Fruit fly (Drosophila melanogaster) whole organism, pupa: ENCODE data around the gene Myo10A.

Source experiments
- CG10348 ChIP-seq: fragments of 200-800 bp; sonication (Bioruptor generic); IDR thresholded peaks from 2 replicates; pipeline ENCODE4 v1.3.6; 2022; ENCODE audit warnings: missing biosample characterization, missing genetic modification characterization
- CG12605 ChIP-seq: fragments of 200-800 bp; sonication (Bioruptor generic); IDR thresholded peaks from 2 replicates; pipeline ENCODE4 v1.3.6; 2022; ENCODE audit warnings: missing biosample characterization, missing genetic modification characterization
- CG13204 ChIP-seq: fragments of 200-800 bp; sonication (Bioruptor generic); optimal IDR thresholded peaks from 2 replicates; lab custom pipeline; 2018; ENCODE audit warnings: missing biosample characterization, mild to moderate bottlenecking, missing genetic modification characterization, moderate library complexity
- CG14655 ChIP-seq: fragments of 200-800 bp; sonication (Bioruptor generic); optimal IDR thresholded peaks from 3 replicates; lab custom pipeline; 2017; ENCODE audit warnings: mild to moderate bottlenecking, missing biosample characterization, missing genetic modification reagents, missing genetic modification characterization
- CG15710 ChIP-seq: fragments of 200-800 bp; sonication (Bioruptor generic); optimal IDR thresholded peaks from 2 replicates; lab custom pipeline; 2018; ENCODE audit warnings: missing biosample characterization, mild to moderate bottlenecking, missing genetic modification characterization, moderate library complexity
- CG17806 ChIP-seq: fragments of 200-800 bp; sonication (Bioruptor generic); optimal IDR thresholded peaks from 2 replicates; lab custom pipeline; 2018; ENCODE audit warnings: missing biosample characterization, mild to moderate bottlenecking, missing genetic modification characterization, moderate library complexity
- CG32121 ChIP-seq: fragments of 200-800 bp; sonication (Bioruptor generic); IDR thresholded peaks from 2 replicates; pipeline ENCODE4 v1.3.6; 2022; ENCODE audit warnings: missing biosample characterization, missing genetic modification characterization
- CG34367 ChIP-seq: fragments of 200-800 bp; sonication (Bioruptor generic); optimal IDR thresholded peaks from 2 replicates; lab custom pipeline; 2018; ENCODE audit warnings: missing biosample characterization, mild to moderate bottlenecking, missing genetic modification characterization
- CG4496 ChIP-seq: fragments of 200-800 bp; sonication (Bioruptor generic); IDR thresholded peaks from 3 replicates; pipeline ENCODE4 v1.3.6; 2022; ENCODE audit warnings: missing biosample characterization, missing genetic modification characterization
- CG8159 ChIP-seq: fragments of 200-800 bp; sonication (Bioruptor generic); optimal IDR thresholded peaks from 3 replicates; lab custom pipeline; 2018; ENCODE audit warnings: missing biosample characterization, mild to moderate bottlenecking, missing genetic modification characterization, moderate library complexity
- CG8301 ChIP-seq: fragments of 200-800 bp; sonication (Bioruptor generic); optimal IDR thresholded peaks from 2 replicates; lab custom pipeline; 2018; ENCODE audit warnings: missing biosample characterization, mild to moderate bottlenecking, missing genetic modification characterization
- CG9948 ChIP-seq: fragments of 200-800 bp; sonication (Bioruptor generic); optimal IDR thresholded peaks from 2 replicates; lab custom pipeline; 2018; ENCODE audit warnings: missing biosample characterization, mild to moderate bottlenecking, missing genetic modification characterization, moderate library complexity
- D1 ChIP-seq: fragments of 200-800 bp; sonication (Bioruptor generic); optimal IDR thresholded peaks from 2 replicates; lab custom pipeline; 2018; ENCODE audit warnings: missing biosample characterization, mild to moderate bottlenecking, missing genetic modification characterization, moderate library complexity
- EcR ChIP-seq: fragments of 200-800 bp; sonication (Bioruptor generic); optimal IDR thresholded peaks from 3 replicates; lab custom pipeline; 2019; ENCODE audit warnings: missing biosample characterization, missing genetic modification characterization, mild to moderate bottlenecking, moderate library complexity, missing genetic modification reagents
- Ets98B ChIP-seq: fragments of 200-800 bp; sonication (Bioruptor generic); IDR thresholded peaks from 2 replicates; pipeline ENCODE4 v1.3.6; 2022; ENCODE audit warnings: missing biosample characterization, missing genetic modification characterization
- Pif1A ChIP-seq: fragments of 200-800 bp; sonication (Bioruptor generic); optimal IDR thresholded peaks from 3 replicates; lab custom pipeline; 2016; ENCODE audit warnings: missing biosample characterization, missing genetic modification characterization
- Pif1B ChIP-seq: fragments of 200-800 bp; sonication (Bioruptor generic); optimal IDR thresholded peaks from 3 replicates; lab custom pipeline; 2016; ENCODE audit warnings: missing biosample characterization, missing genetic modification characterization
- Snoo ChIP-seq: fragments of 200-800 bp; sonication (Bioruptor generic); optimal IDR thresholded peaks from 3 replicates; lab custom pipeline; 2017; ENCODE audit warnings: missing biosample characterization, mild to moderate bottlenecking, missing genetic modification characterization, inconsistent platforms
- fd96Ca ChIP-seq: fragments of 200-800 bp; sonication (Bioruptor generic); IDR thresholded peaks from 3 replicates; pipeline ENCODE4 v1.3.6; 2022; ENCODE audit warnings: missing biosample characterization, missing genetic modification characterization
- gl ChIP-seq: fragments of 200-800 bp; sonication (Bioruptor generic); optimal IDR thresholded peaks from 2 replicates; lab custom pipeline; 2018; ENCODE audit warnings: missing biosample characterization, mild to moderate bottlenecking, missing genetic modification characterization
- rn ChIP-seq: fragments of 200-800 bp; sonication (Bioruptor generic); IDR thresholded peaks from 2 replicates; pipeline ENCODE4 v1.3.6; 2022; ENCODE audit warnings: missing biosample characterization, missing genetic modification characterization

Gene Myo10A

dm6 chrX:10921665-10922064 is 9.0 kb upstream of the Myo10A start:
- TF ChIP-seq gl (tag; lab: Kevin White, UChicago) (no peak), CG13204 (no peak), EcR (no peak), CG15710 (tag; lab: Kevin White, UChicago) (no peak), D1 (tag; lab: Kevin White, UChicago) (no peak), CG17806 (no peak), Snoo (no peak), rn (GFP tag; lab: Robert Waterston, UW) (no peak), CG10348 (GFP tag; lab: Robert Waterston, UW) (no peak), CG12605 (GFP tag; lab: Robert Waterston, UW) (no peak), Ets98B (GFP tag; lab: Robert Waterston, UW) (no peak), CG8159 (tag; lab: Kevin White, UChicago) (no peak), Pif1B (GFP tag; lab: Kevin White, UChicago) (no peak), CG8301 (tag; lab: Kevin White, UChicago) (no peak)

DNA sequence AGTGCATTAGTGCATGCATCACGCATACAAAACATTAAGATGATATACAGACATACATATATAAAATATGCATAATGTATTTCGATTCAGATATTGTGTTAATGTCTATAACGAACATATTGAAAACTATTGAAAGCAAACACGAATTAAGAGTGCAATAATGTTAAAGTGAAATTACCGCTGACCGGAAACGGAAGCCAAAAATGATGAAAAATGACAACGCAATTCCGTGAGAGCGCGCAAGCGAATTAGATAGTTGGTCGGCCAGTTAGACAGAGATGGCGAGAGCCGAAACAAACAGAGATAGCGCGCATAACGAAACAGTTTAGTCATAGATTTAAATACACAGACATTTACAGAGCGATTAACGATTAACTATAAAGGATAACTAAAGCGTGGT is 8.5 kb upstream of the Myo10A start:
- no peak for TF ChIP-seq fd96Ca (GFP tag; lab: Robert Waterston, UW)
- no peak for TF ChIP-seq CG34367 (tag; lab: Kevin White, UChicago)
- no peak for TF ChIP-seq CG8301 (tag; lab: Kevin White, UChicago)
- no peak for TF ChIP-seq rn (GFP tag; lab: Robert Waterston, UW)

DNA sequence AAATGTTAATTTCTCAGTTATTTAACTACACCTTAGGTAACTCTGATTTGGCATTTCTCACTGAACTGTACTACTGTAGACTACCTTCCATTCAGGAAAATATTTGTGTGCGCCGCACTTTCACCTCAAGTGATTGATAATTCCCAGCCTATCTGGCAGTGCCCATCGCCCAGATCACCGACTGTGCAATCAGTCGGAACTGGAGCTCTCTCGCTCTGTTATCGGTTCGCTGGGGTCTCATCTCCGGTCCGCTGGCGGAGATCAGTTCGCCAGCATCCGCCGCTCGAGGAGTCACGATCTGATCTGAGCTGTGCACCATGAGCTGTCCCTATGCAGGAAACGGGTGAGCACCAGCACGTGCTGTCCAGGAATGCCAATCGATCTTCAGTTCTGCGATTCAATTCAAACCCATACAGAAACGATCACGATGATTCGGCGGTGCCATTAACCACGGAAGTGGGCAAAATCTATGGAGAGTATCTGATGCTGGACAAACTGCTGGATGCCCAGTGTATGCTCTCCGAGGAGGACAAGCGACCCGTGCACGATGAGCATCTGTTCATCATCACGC is 6.8 kb upstream of the Myo10A start, which contains the start of gene v:
TSS of gene v (plus strand) at position 262 of the 571 bp plus-strand sequence.
- no peak for TF ChIP-seq CG10348 (GFP tag; lab: Robert Waterston, UW)
- peak; percentile 51 for TF ChIP-seq CG13204

dm6 chrX:10926245-10926644 is 4.4 kb upstream of the Myo10A start:
- TF ChIP-seq CG9948 (tag; lab: Kevin White, UChicago) (no peak), CG34367 (tag; lab: Kevin White, UChicago) (no peak), CG13204 (no peak), CG17806 (no peak), EcR (no peak), CG12605 (GFP tag; lab: Robert Waterston, UW) (no peak), CG8301 (tag; lab: Kevin White, UChicago) (no peak), rn (GFP tag; lab: Robert Waterston, UW) (no peak), Snoo (no peak), fd96Ca (GFP tag; lab: Robert Waterston, UW) (no peak), CG8159 (tag; lab: Kevin White, UChicago) (no peak), CG10348 (GFP tag; lab: Robert Waterston, UW) (no peak), CG32121 (GFP tag; lab: Robert Waterston, UW) (no peak), Pif1B (GFP tag; lab: Kevin White, UChicago) (no peak), Ets98B (GFP tag; lab: Robert Waterston, UW) (no peak), gl (tag; lab: Kevin White, UChicago) (no peak), CG14655 (GFP tag; lab: Kevin White, UChicago) (no peak), Pif1A (no peak), CG15710 (tag; lab: Kevin White, UChicago) (no peak), CG4496 (GFP tag; lab: Robert Waterston, UW) (no peak)

dm6 chrX:10927110-10927509 is 3.5 kb upstream of the Myo10A start, which contains the start of gene CG2145:
Gene CG2145 (plus strand): TSS chrX:10927399.
- TF ChIP-seq Snoo (peak; percentile 31), CG13204 (peak; percentile 91), CG34367 (tag; lab: Kevin White, UChicago) (no peak), Pif1B (GFP tag; lab: Kevin White, UChicago) (peak; percentile 57), CG15710 (tag; lab: Kevin White, UChicago) (peak; percentile 18), CG9948 (tag; lab: Kevin White, UChicago) (no peak), CG12605 (GFP tag; lab: Robert Waterston, UW) (peak; percentile 67), CG8301 (tag; lab: Kevin White, UChicago) (no peak), gl (tag; lab: Kevin White, UChicago) (no peak), CG32121 (GFP tag; lab: Robert Waterston, UW) (peak; percentile 86), CG4496 (GFP tag; lab: Robert Waterston, UW) (peak; percentile 86), CG8159 (tag; lab: Kevin White, UChicago) (peak; percentile 29), CG10348 (GFP tag; lab: Robert Waterston, UW) (no peak), CG14655 (GFP tag; lab: Kevin White, UChicago) (no peak), rn (GFP tag; lab: Robert Waterston, UW) (no peak), Pif1A (peak; percentile 13), Ets98B (GFP tag; lab: Robert Waterston, UW) (peak; percentile 92), CG17806 (peak; percentile 2), fd96Ca (GFP tag; lab: Robert Waterston, UW) (peak; percentile 92), D1 (tag; lab: Kevin White, UChicago) (no peak), EcR (peak; percentile 24)

DNA sequence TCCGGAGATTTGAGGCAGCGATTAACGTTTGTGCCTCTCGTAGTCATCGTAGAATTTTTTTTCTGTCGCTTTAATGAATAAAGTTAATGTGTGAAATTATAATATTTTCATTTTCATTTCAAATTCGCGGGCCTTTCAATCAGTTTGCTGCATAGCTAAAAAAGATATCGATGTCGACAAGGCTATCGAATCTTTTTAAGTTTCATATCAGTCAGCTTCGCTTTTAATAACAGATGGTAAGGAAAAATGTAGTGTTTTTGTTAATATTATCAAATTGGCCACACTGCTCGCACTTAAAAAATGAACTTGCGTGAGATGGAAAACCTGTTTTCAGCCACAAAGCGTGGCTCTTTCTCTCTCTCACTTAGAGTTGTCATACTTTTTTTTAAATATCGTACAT is 1.0 kb upstream of the Myo10A start:
- no peak for TF ChIP-seq CG4496 (GFP tag; lab: Robert Waterston, UW)
- TF ChIP-seq, all 21 proteins: peak for 0
